Worm (Caenorhabditis elegans) whole organism, midembryonic: ENCODE data around the gene srbc-84.

Experiments used
- T22C8.4 ChIP-seq: fragments of 200-800 bp; sonication (Bioruptor generic); IDR thresholded peaks from 2 replicates; pipeline ENCODE4 v1.3.6; 2022; ENCODE audit warnings: missing genetic modification characterization, missing compliant biosample characterization
- flt-1 ChIP-seq: fragments of 200-800 bp; sonication (Bioruptor generic); IDR thresholded peaks from 2 replicates; pipeline ENCODE4 v1.3.6; 2022; ENCODE audit warnings: missing genetic modification characterization, missing compliant biosample characterization
- klf-2 ChIP-seq: fragments of 200-800 bp; sonication (Bioruptor generic); conservative IDR thresholded peaks from 2 replicates; pipeline ENCODE4 v1.3.6; 2022; ENCODE audit warnings: missing genetic modification reagents, missing genetic modification characterization, missing compliant biosample characterization
- ref-1 ChIP-seq: fragments of 200-800 bp; sonication (Bioruptor generic); conservative IDR thresholded peaks from 2 replicates; pipeline ENCODE4 v1.3.6; 2022; ENCODE audit warnings: missing genetic modification reagents, missing genetic modification characterization, missing compliant biosample characterization
- tab-1 ChIP-seq: fragments of 200-800 bp; sonication (Bioruptor generic); IDR thresholded peaks from 2 replicates; pipeline ENCODE4 v1.3.6; 2022; ENCODE audit warnings: missing genetic modification characterization, missing compliant biosample characterization
- ztf-23 ChIP-seq: fragments of 200-800 bp; sonication (Bioruptor generic); IDR thresholded peaks from 2 replicates; pipeline ENCODE4 v1.3.6; 2022; ENCODE audit warnings: missing genetic modification reagents, missing genetic modification characterization, missing compliant biosample characterization
- ztf-29 ChIP-seq: fragments of 200-800 bp; sonication (Bioruptor generic); IDR thresholded peaks from 2 replicates; pipeline ENCODE4 v1.3.6; 2022; ENCODE audit warnings: missing genetic modification reagents, missing genetic modification characterization, missing compliant biosample characterization

ce11 chrV:16292409-16292808 is 6.4 kb upstream of the srbc-84 start, which contains the start of gene oac-5:
- TF ChIP-seq flt-1 (GFP tag; lab: Robert Waterston, UW) (no peak), tab-1 (GFP tag; lab: Robert Waterston, UW) (no peak), klf-2 (GFP tag; lab: Robert Waterston, UW) (no peak), T22C8.4 (GFP tag; lab: Robert Waterston, UW) (no peak), ztf-29 (GFP tag; lab: Robert Waterston, UW) (no peak), ref-1 (GFP tag; lab: Robert Waterston, UW) (no peak), ztf-23 (GFP tag; lab: Robert Waterston, UW) (no peak)
